Worm (Caenorhabditis elegans) whole organism, L2 larva: ENCODE results near the gene sra-11.

Experiments
- C34F6.9 ChIP-seq: fragments of 150-350 bp; optimal IDR thresholded peaks from 2 replicates; lab custom pipeline; 2014; ENCODE audit warnings: missing biosample characterization, missing genetic modification characterization
- crh-2 ChIP-seq: sonication (generic microtip); optimal IDR thresholded peaks from 2 replicates; lab custom pipeline; 2017; ENCODE audit warnings: missing biosample characterization, missing genetic modification characterization
- elt-3 ChIP-seq: sonication (generic microtip); optimal IDR thresholded peaks from 2 replicates; lab custom pipeline; 2017; ENCODE audit warnings: missing biosample characterization, missing genetic modification characterization
- fos-1 ChIP-seq: fragments of 150-350 bp; optimal IDR thresholded peaks from 2 replicates; lab custom pipeline; 2014; ENCODE audit warnings: missing biosample characterization, missing genetic modification characterization
- gmeb-1 ChIP-seq: fragments of 150-350 bp; optimal IDR thresholded peaks from 2 replicates; lab custom pipeline; 2014; ENCODE audit warnings: missing biosample characterization, missing genetic modification characterization
- lsy-2 ChIP-seq, 2 experiments: fragments of 150-350 bp in 1 of 2; sonication (generic microtip) in 1 of 2; optimal IDR thresholded peaks; 2 replicates each; lab custom pipeline; 2014 to 2017; ENCODE audit warnings: missing biosample characterization in 2 of 2, missing genetic modification characterization in 2 of 2
- mdl-1 ChIP-seq, 2 experiments: fragments of 150-350 bp in 1 of 2; sonication (generic microtip) in 1 of 2; optimal IDR thresholded peaks; 2 replicates each; lab custom pipeline; 2017; ENCODE audit warnings: missing biosample characterization in 2 of 2, missing genetic modification characterization in 2 of 2
- nhr-11 ChIP-seq: fragments of 150-350 bp; optimal IDR thresholded peaks from 2 replicates; lab custom pipeline; 2014; ENCODE audit warnings: missing biosample characterization, missing genetic modification characterization
- nhr-21 ChIP-seq: fragments of 150-350 bp; optimal IDR thresholded peaks from 2 replicates; lab custom pipeline; 2014; ENCODE audit warnings: missing biosample characterization, missing genetic modification characterization
- nhr-25 ChIP-seq: fragments of 150-350 bp; sonication (generic microtip); optimal IDR thresholded peaks from 3 replicates; lab custom pipeline; 2014; ENCODE audit warnings: missing biosample characterization, missing genetic modification characterization
- sma-9 ChIP-seq, 2 experiments: fragments of 150-350 bp in 1 of 2; sonication (generic microtip) in 1 of 2; optimal IDR thresholded peaks; 2 replicates each; lab custom pipeline; 2014 to 2016; ENCODE audit warnings: missing genetic modification characterization in 2 of 2, mild to moderate bottlenecking in 1 of 2, missing biosample characterization in 1 of 2, missing compliant biosample characterization in 1 of 2, missing genetic modification reagents in 1 of 2, moderate library complexity in 1 of 2
- unc-39 ChIP-seq: fragments of 150-350 bp; optimal IDR thresholded peaks from 2 replicates; lab custom pipeline; 2014; ENCODE audit warnings: missing biosample characterization, missing genetic modification characterization
- zag-1 ChIP-seq: fragments of 150-350 bp; optimal IDR thresholded peaks from 2 replicates; lab custom pipeline; 2014; ENCODE audit warnings: missing biosample characterization, missing genetic modification characterization

The sra-11 gene

DNA sequence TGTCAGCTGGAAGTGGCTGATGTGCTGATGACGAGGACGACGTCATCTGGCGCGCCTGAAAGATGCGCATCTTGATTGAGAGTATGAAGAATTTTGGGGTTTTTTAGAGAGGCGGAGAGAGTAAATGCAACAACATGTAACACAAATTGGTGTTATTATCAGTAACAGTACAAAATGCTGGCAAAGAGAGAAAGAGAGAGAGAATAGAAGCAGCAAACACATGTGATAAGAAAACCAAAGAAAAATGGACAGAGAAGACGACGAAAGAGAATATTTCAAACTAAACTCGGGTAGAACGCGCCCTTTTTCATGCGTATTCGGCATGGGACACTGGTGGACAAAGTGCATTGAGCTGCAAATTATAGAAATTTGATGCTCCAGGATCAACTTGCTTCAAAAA is 49.3 kb downstream of the sra-11 start, which contains the start of gene M106.3:
Gene M106.3, minus strand, starts transcription at position 70 of the 400 bp plus-strand sequence.
- TF ChIP-seq fos-1 = peak; percentile 62
- no peak for TF ChIP-seq C34F6.9 (tag; lab: Kevin White, UChicago)
- peak; percentile 52 for TF ChIP-seq crh-2
- TF ChIP-seq gmeb-1 (tag; lab: Kevin White, UChicago) = peak; percentile 21
- no peak for TF ChIP-seq lsy-2 (tag; optimal IDR thresholded peaks at IDR 0.05; lab: Kevin White, UChicago)
- no peak for TF ChIP-seq nhr-11 (tag; lab: Kevin White, UChicago)
- TF ChIP-seq nhr-25 (tag; lab: Kevin White, UChicago) = no peak
- no peak for TF ChIP-seq elt-3 (tag; lab: Kevin White, UChicago)
- TF ChIP-seq sma-9 (GFP tag; optimal IDR thresholded peaks at IDR 0.05; lab: Kevin White, UChicago) = peak; percentile 39
- TF ChIP-seq sma-9 (tag; optimal IDR thresholded peaks at IDR 0.05; lab: Kevin White, UChicago) = no peak
- TF ChIP-seq zag-1 = no peak
- no peak for TF ChIP-seq nhr-21 (tag; lab: Kevin White, UChicago)
- TF ChIP-seq, all 48 proteins: peak for 4

DNA sequence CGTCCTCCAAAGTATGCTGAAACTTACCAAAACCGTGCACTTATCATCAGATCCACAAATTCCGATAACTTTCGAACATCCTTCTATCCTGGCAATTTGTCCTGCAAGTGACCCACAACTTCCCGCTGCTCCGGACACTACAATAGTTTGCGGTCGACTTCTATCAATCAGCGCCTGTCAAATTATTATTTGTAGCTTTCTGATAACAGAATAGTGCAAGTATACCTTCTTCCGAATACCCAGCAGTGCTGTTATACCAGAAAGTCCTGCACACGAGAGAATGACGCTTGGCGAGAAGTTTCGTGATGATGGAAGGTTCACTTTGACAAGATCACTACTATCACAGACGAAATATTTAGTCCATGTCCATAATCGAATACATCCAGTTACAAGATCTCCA is 50.8 kb downstream of the sra-11 start:
- no peak for TF ChIP-seq mdl-1 (tag; optimal IDR thresholded peaks at IDR 0.05; lab: Kevin White, UChicago)
- TF ChIP-seq nhr-11 (tag; lab: Kevin White, UChicago) = no peak
- no peak for TF ChIP-seq fos-1
- no peak for TF ChIP-seq unc-39
